Fruit fly (Drosophila melanogaster) whole organism, embryonic: ENCODE measurements around the gene CG10348.

ENCODE experiments used
- B-H2 ChIP-seq: fragments of 200-800 bp; sonication (Bioruptor generic); optimal IDR thresholded peaks from 2 replicates; lab custom pipeline; 2018; ENCODE audit warnings: missing biosample characterization, mild to moderate bottlenecking, missing genetic modification characterization
- CG10321 ChIP-seq: fragments of 200-800 bp; sonication (Bioruptor generic); IDR thresholded peaks from 2 replicates; pipeline ENCODE4 v1.3.6; 2022; ENCODE audit warnings: missing biosample characterization, missing genetic modification characterization
- CG12744 ChIP-seq: fragments of 200-800 bp; sonication (Bioruptor generic); optimal IDR thresholded peaks from 2 replicates; lab custom pipeline; 2016; ENCODE audit warnings: missing biosample characterization, missing genetic modification characterization
- CG13894 ChIP-seq: fragments of 200-800 bp; sonication (Bioruptor generic); optimal IDR thresholded peaks from 3 replicates; lab custom pipeline; 2018; ENCODE audit warnings: missing biosample characterization, mild to moderate bottlenecking, missing genetic modification characterization, moderate library complexity
- CG16815 ChIP-seq: fragments of 200-800 bp; sonication (Bioruptor generic); optimal IDR thresholded peaks from 3 replicates; lab custom pipeline; 2017; ENCODE audit warnings: missing biosample characterization, mild to moderate bottlenecking, missing genetic modification characterization
- CG17385 ChIP-seq: fragments of 200-800 bp; sonication (Bioruptor generic); optimal IDR thresholded peaks from 3 replicates; lab custom pipeline; 2018; ENCODE audit warnings: missing biosample characterization, mild to moderate bottlenecking, missing genetic modification characterization
- CG2120 ChIP-seq: fragments of 200-800 bp; sonication (Bioruptor generic); optimal IDR thresholded peaks from 3 replicates; lab custom pipeline; 2016; ENCODE audit warnings: missing biosample characterization, missing genetic modification characterization
- CG2129 ChIP-seq: fragments of 200-800 bp; sonication (Bioruptor generic); IDR thresholded peaks from 2 replicates; pipeline ENCODE4 v1.3.6; 2022; ENCODE audit warnings: missing biosample characterization, missing genetic modification characterization; ENCODE audit not compliant: partially characterized antibody
- CG3163 ChIP-seq: fragments of 200-800 bp; sonication (Bioruptor generic); optimal IDR thresholded peaks from 3 replicates; lab custom pipeline; 2016; ENCODE audit warnings: missing biosample characterization, missing genetic modification characterization
- CG34422 ChIP-seq: fragments of 200-800 bp; sonication (Bioruptor generic); IDR thresholded peaks from 3 replicates; pipeline ENCODE4 v1.3.6; 2022; ENCODE audit warnings: missing biosample characterization, missing genetic modification characterization
- CG3995 ChIP-seq: fragments of 200-800 bp; sonication (Bioruptor generic); optimal IDR thresholded peaks from 3 replicates; lab custom pipeline; 2016; ENCODE audit warnings: missing biosample characterization, missing genetic modification characterization
- CG6689 ChIP-seq: fragments of 200-800 bp; sonication (Bioruptor generic); IDR thresholded peaks from 2 replicates; pipeline ENCODE4 v1.3.6; 2022; ENCODE audit warnings: missing biosample characterization, missing genetic modification characterization
- CG7745 ChIP-seq: fragments of 200-800 bp; sonication (Bioruptor generic); optimal IDR thresholded peaks from 2 replicates; lab custom pipeline; 2018; ENCODE audit warnings: missing biosample characterization, mild to moderate bottlenecking, missing genetic modification characterization, moderate library complexity
- CG7963 ChIP-seq: fragments of 200-800 bp; sonication (Bioruptor generic); IDR thresholded peaks from 3 replicates; pipeline ENCODE4 v1.3.6; 2022; ENCODE audit warnings: missing biosample characterization, missing genetic modification characterization; ENCODE audit not compliant: partially characterized antibody
- CG8089 ChIP-seq: fragments of 200-800 bp; sonication (Bioruptor generic); optimal IDR thresholded peaks from 3 replicates; lab custom pipeline; 2016; ENCODE audit warnings: missing biosample characterization, missing genetic modification characterization
- CG9797 ChIP-seq: fragments of 200-800 bp; sonication (Bioruptor generic); optimal IDR thresholded peaks from 3 replicates; lab custom pipeline; 2018; ENCODE audit warnings: missing biosample characterization, mild to moderate bottlenecking, missing genetic modification characterization
- CG9876 ChIP-seq: fragments of 200-800 bp; sonication (Bioruptor generic); optimal IDR thresholded peaks from 2 replicates; lab custom pipeline; 2016; ENCODE audit warnings: missing biosample characterization, missing genetic modification characterization
- CoRest ChIP-seq: fragments of 200-800 bp; sonication (Bioruptor generic); optimal IDR thresholded peaks from 3 replicates; lab custom pipeline; 2018; ENCODE audit warnings: missing biosample characterization, mild to moderate bottlenecking, missing genetic modification characterization, moderate library complexity
- D ChIP-seq, 2 experiments: fragments of 200-800 bp in 1 of 2; fragments of >200 bp in 1 of 2; sonication (Bioruptor generic) in 1 of 2; optimal IDR thresholded peaks; 2 replicates in 1 of 2; 3 replicates in 1 of 2; lab custom pipeline; 2017; ENCODE audit warnings: mild to moderate bottlenecking in 1 of 2, missing biosample characterization in 1 of 2, missing genetic modification characterization in 1 of 2, missing genetic modification reagents in 1 of 2
- Dip2 ChIP-seq: fragments of 200-800 bp; sonication (Bioruptor generic); IDR thresholded peaks from 2 replicates; pipeline ENCODE4 v1.3.6; 2022; ENCODE audit warnings: missing biosample characterization, missing genetic modification characterization
- Fer2 ChIP-seq: fragments of 200-800 bp; sonication (Bioruptor generic); optimal IDR thresholded peaks from 2 replicates; lab custom pipeline; 2018; ENCODE audit warnings: missing biosample characterization, mild to moderate bottlenecking, missing genetic modification characterization, moderate library complexity
- Gug ChIP-seq: fragments of 200-800 bp; sonication (Bioruptor generic); IDR thresholded peaks from 4 replicates; pipeline ENCODE4 v1.3.6; 2022; ENCODE audit warnings: missing biosample characterization, missing genetic modification characterization
- Hsf ChIP-seq: fragments of 200-800 bp; sonication (Bioruptor generic); optimal IDR thresholded peaks from 3 replicates; lab custom pipeline; 2016; ENCODE audit warnings: missing biosample characterization, missing genetic modification characterization
- Lim3 ChIP-seq: fragments of 200-800 bp; sonication (Bioruptor generic); IDR thresholded peaks from 2 replicates; pipeline ENCODE4 v1.3.6; 2022; ENCODE audit warnings: missing biosample characterization, missing genetic modification characterization
- NK7.1 ChIP-seq: fragments of 200-800 bp; sonication (Bioruptor generic); optimal IDR thresholded peaks from 3 replicates; lab custom pipeline; 2016; ENCODE audit warnings: missing biosample characterization, missing genetic modification characterization
- Trl ChIP-seq, 3 experiments: fragments of >200 bp in 2 of 3; fragments of 200-800 bp in 1 of 3; sonication (Bioruptor generic) in 1 of 3; optimal IDR thresholded peaks; 2 replicates in 1 of 3; 3 replicates in 2 of 3; lab custom pipeline; 2016 to 2017; ENCODE audit warnings: missing biosample characterization in 1 of 3, missing genetic modification characterization in 1 of 3
- Xrp1 ChIP-seq: fragments of 200-800 bp; sonication (Bioruptor generic); IDR thresholded peaks from 2 replicates; pipeline ENCODE4 v1.3.6; 2022; ENCODE audit warnings: missing biosample characterization, missing genetic modification characterization
- az2 ChIP-seq: fragments of 200-800 bp; sonication (Bioruptor generic); optimal IDR thresholded peaks from 3 replicates; lab custom pipeline; 2016; ENCODE audit warnings: missing biosample characterization, missing genetic modification characterization
- bab2 ChIP-seq: fragments of 200-800 bp; sonication (Bioruptor generic); optimal IDR thresholded peaks from 2 replicates; lab custom pipeline; 2016; ENCODE audit warnings: missing biosample characterization, missing genetic modification characterization
- bbx ChIP-seq: fragments of 200-800 bp; sonication (Bioruptor generic); IDR thresholded peaks from 2 replicates; pipeline ENCODE4 v1.3.6; 2022; ENCODE audit warnings: missing biosample characterization, missing genetic modification characterization; ENCODE audit not compliant: partially characterized antibody
- bcd ChIP-seq: fragments of 200-800 bp; sonication (Bioruptor generic); optimal IDR thresholded peaks from 2 replicates; lab custom pipeline; 2017; ENCODE audit warnings: missing biosample characterization, mild to moderate bottlenecking, missing genetic modification characterization
- chif ChIP-seq, 2 experiments: fragments of 200-800 bp; sonication (Bioruptor generic); optimal IDR thresholded peaks; 3 replicates each; lab custom pipeline; 2016; ENCODE audit warnings: missing biosample characterization in 2 of 2, missing genetic modification characterization in 2 of 2
- chm ChIP-seq: fragments of 200-800 bp; sonication (Bioruptor generic); IDR thresholded peaks from 2 replicates; pipeline ENCODE4 v1.3.6; 2022; ENCODE audit warnings: missing biosample characterization, missing genetic modification characterization
- cwo ChIP-seq: fragments of 200-800 bp; sonication (Bioruptor generic); optimal IDR thresholded peaks from 3 replicates; lab custom pipeline; 2017; ENCODE audit warnings: missing biosample characterization, missing genetic modification characterization, mild to moderate bottlenecking, moderate library complexity, missing genetic modification reagents
- ems ChIP-seq: fragments of 200-800 bp; sonication (Bioruptor generic); optimal IDR thresholded peaks from 3 replicates; lab custom pipeline; 2016; ENCODE audit warnings: missing biosample characterization, missing genetic modification characterization
- fd3F ChIP-seq: fragments of 200-800 bp; sonication (Bioruptor generic); optimal IDR thresholded peaks from 2 replicates; lab custom pipeline; 2018; ENCODE audit warnings: missing biosample characterization, mild to moderate bottlenecking, missing genetic modification characterization, moderate library complexity
- gem ChIP-seq: fragments of 200-800 bp; sonication (Bioruptor generic); optimal IDR thresholded peaks from 2 replicates; lab custom pipeline; 2019; ENCODE audit warnings: missing biosample characterization, mild to moderate bottlenecking, missing genetic modification characterization, moderate library complexity
- hbn ChIP-seq: fragments of 200-800 bp; sonication (Bioruptor generic); IDR thresholded peaks from 2 replicates; pipeline ENCODE4 v1.3.6; 2022; ENCODE audit warnings: missing biosample characterization, missing genetic modification characterization; ENCODE audit not compliant: partially characterized antibody
- knrl ChIP-seq: fragments of 200-800 bp; sonication (Bioruptor generic); IDR thresholded peaks from 3 replicates; pipeline ENCODE4 v1.3.6; 2022; ENCODE audit warnings: missing biosample characterization, missing genetic modification characterization; ENCODE audit not compliant: partially characterized antibody
- nerfin-1 ChIP-seq: fragments of 200-800 bp; sonication (Bioruptor generic); optimal IDR thresholded peaks from 3 replicates; lab custom pipeline; 2019; ENCODE audit warnings: missing biosample characterization, mild to moderate bottlenecking, missing genetic modification characterization, moderate library complexity
- nom ChIP-seq: fragments of 200-800 bp; sonication (Bioruptor generic); optimal IDR thresholded peaks from 2 replicates; lab custom pipeline; 2017; ENCODE audit warnings: missing biosample characterization, missing genetic modification characterization, mild to moderate bottlenecking, moderate library complexity, missing genetic modification reagents
- org-1 ChIP-seq: fragments of 200-800 bp; sonication (Bioruptor generic); optimal IDR thresholded peaks from 2 replicates; lab custom pipeline; 2017; ENCODE audit warnings: missing biosample characterization, missing genetic modification characterization
- otp ChIP-seq: fragments of 200-800 bp; sonication (Bioruptor generic); IDR thresholded peaks from 3 replicates; pipeline ENCODE4, ENCODE4 v1.3.6; 2022; ENCODE audit warnings: missing biosample characterization, missing genetic modification characterization
- ranshi ChIP-seq: fragments of 200-800 bp; sonication (Bioruptor generic); IDR thresholded peaks from 2 replicates; pipeline ENCODE4 v1.3.6; 2022; ENCODE audit warnings: missing biosample characterization, missing genetic modification characterization
- sens ChIP-seq: fragments of 200-800 bp; sonication (Bioruptor generic); peaks from one replicate; lab custom pipeline; 2016; ENCODE audit warnings: missing biosample characterization, missing genetic modification characterization
- so ChIP-seq: fragments of 200-800 bp; sonication (Bioruptor generic); IDR thresholded peaks from 3 replicates; pipeline ENCODE4 v1.3.6; 2022; ENCODE audit warnings: missing biosample characterization, missing genetic modification characterization
- trem ChIP-seq: fragments of 200-800 bp; optimal IDR thresholded peaks from 3 replicates; lab custom pipeline; 2019; ENCODE audit warnings: missing biosample characterization, mild to moderate bottlenecking, missing genetic modification characterization, moderate library complexity
- twi ChIP-seq: fragments of 200-800 bp; optimal IDR thresholded peaks from 2 replicates; lab custom pipeline; 2019; ENCODE audit warnings: missing biosample characterization, mild to moderate bottlenecking, missing genetic modification characterization, moderate library complexity
- wor ChIP-seq: fragments of 200-800 bp; sonication (Bioruptor generic); IDR thresholded peaks from 2 replicates; pipeline ENCODE4 v1.3.6; 2022; ENCODE audit warnings: missing biosample characterization, missing genetic modification characterization
- z ChIP-seq: fragments of 200-800 bp; sonication (Bioruptor generic); IDR thresholded peaks from 3 replicates; pipeline ENCODE4 v1.3.6; 2022; ENCODE audit warnings: missing biosample characterization, missing genetic modification characterization

The CG10348 gene

dm6 chr2L:18695404-18695804 is 36.9 kb downstream of the CG10348 start, which contains the start of the genes CG10383 and CG10338 (continued):
- TF ChIP-seq Fer2 (tag; lab: Kevin White, UChicago): peak; percentile 47
- TF ChIP-seq CG3163 (GFP tag; lab: Kevin White, UChicago): peak; percentile 65
- peak; percentile 88 for TF ChIP-seq otp
- TF ChIP-seq trem (tag; lab: Kevin White, UChicago): peak; percentile 84
- TF ChIP-seq knrl (GFP tag; lab: Robert Waterston, UW): 0 out of 3 replicates have a peak, but pooled peaks have one; percentile 37
- peak; percentile 89 for TF ChIP-seq chm (GFP tag; lab: Robert Waterston, UW)
- TF ChIP-seq CG13894 (tag; lab: Kevin White, UChicago): peak; percentile 68
- peak; percentile 76 for TF ChIP-seq CG12744 (GFP tag; lab: Kevin White, UChicago)
- peak; percentile 84 for TF ChIP-seq CG6689 (GFP tag; lab: Robert Waterston, UW)
- peak; percentile 75 for TF ChIP-seq CG10321
- peak; percentile 17 for TF ChIP-seq nom
- TF ChIP-seq z: no peak
- TF ChIP-seq ranshi (GFP tag; lab: Robert Waterston, UW): peak; percentile 90
- TF ChIP-seq fd3F (GFP tag; lab: Kevin White, UChicago): peak; percentile 77
- TF ChIP-seq Dip2 (GFP tag; lab: Robert Waterston, UW): no peak
- peak; percentile 78 to 88 for TF ChIP-seq chif (GFP tag; optimal IDR thresholded peaks at IDR 0.05; lab: Kevin White, UChicago)
- 0 out of 2 replicates have a peak, but pooled peaks have one; percentile 33 for TF ChIP-seq Lim3
- peak; percentile 93 for TF ChIP-seq CG9797 (GFP tag; lab: Kevin White, UChicago)
- no peak for TF ChIP-seq CG2129 (GFP tag; lab: Robert Waterston, UW)
- peak; percentile 82 for TF ChIP-seq CG8089 (GFP tag; lab: Kevin White, UChicago)
- TF ChIP-seq CG9876 (GFP tag; lab: Kevin White, UChicago): peak; percentile 86
- TF ChIP-seq org-1 (GFP tag; lab: Kevin White, UChicago): peak; percentile 57
- TF ChIP-seq bbx: no peak
- TF ChIP-seq D (optimal IDR thresholded peaks at IDR 0.05; lab: Kevin White, UChicago): peak; percentile 51
- peak; percentile 44 for TF ChIP-seq D (GFP tag; optimal IDR thresholded peaks at IDR 0.05; lab: Kevin White, UChicago)
- TF ChIP-seq gem (tag; lab: Kevin White, UChicago): peak; percentile 87
- peak; percentile 89 for TF ChIP-seq bab2
- peak; percentile 57 for TF ChIP-seq nerfin-1 (tag; lab: Kevin White, UChicago)
- TF ChIP-seq wor (GFP tag; lab: Robert Waterston, UW): peak; percentile 74
- peak; percentile 80 for TF ChIP-seq cwo
- peak; percentile 67; the same call in 1 of the 3 replicates for TF ChIP-seq so (GFP tag; lab: Robert Waterston, UW)
- peak; percentile 81 for TF ChIP-seq CoRest (tag; lab: Kevin White, UChicago)
- no peak for TF ChIP-seq CG7963 (GFP tag; lab: Robert Waterston, UW)
- no peak for TF ChIP-seq Trl (optimal IDR thresholded peaks at IDR 0.05; lab: Kevin White, UChicago)
- TF ChIP-seq Trl (GFP tag; optimal IDR thresholded peaks at IDR 0.05; lab: Kevin White, UChicago): peak; percentile 94
- TF ChIP-seq sens: peak; percentile 96
- peak; percentile 90 for TF ChIP-seq Hsf (GFP tag; lab: Kevin White, UChicago)
- TF ChIP-seq CG2120 (GFP tag; lab: Kevin White, UChicago): peak; percentile 96
- TF ChIP-seq NK7.1: peak; percentile 73
- TF ChIP-seq hbn (GFP tag; lab: Robert Waterston, UW): no peak
- peak; percentile 18 for TF ChIP-seq CG3995 (GFP tag; lab: Kevin White, UChicago)
- TF ChIP-seq az2 (GFP tag; lab: Kevin White, UChicago): peak; percentile 83
- no peak for TF ChIP-seq CG7745
- TF ChIP-seq Gug (GFP tag; lab: Robert Waterston, UW): peak; percentile 93
- TF ChIP-seq CG16815: peak; percentile 71
- peak; percentile 82 for TF ChIP-seq CG17385 (GFP tag; lab: Kevin White, UChicago)
- TF ChIP-seq CG34422: peak; percentile 94
- TF ChIP-seq twi (tag; lab: Kevin White, UChicago): peak; percentile 70
- TF ChIP-seq ems: peak; percentile 80
- peak; percentile 87 for TF ChIP-seq Xrp1 (GFP tag; lab: Robert Waterston, UW)
- no peak for TF ChIP-seq B-H2 (GFP tag; lab: Kevin White, UChicago)
- peak; percentile 83 for TF ChIP-seq bcd
